Worm (Caenorhabditis elegans): ENCODE results near the gene F53B7.4.

The F53B7.4 gene

DNA sequence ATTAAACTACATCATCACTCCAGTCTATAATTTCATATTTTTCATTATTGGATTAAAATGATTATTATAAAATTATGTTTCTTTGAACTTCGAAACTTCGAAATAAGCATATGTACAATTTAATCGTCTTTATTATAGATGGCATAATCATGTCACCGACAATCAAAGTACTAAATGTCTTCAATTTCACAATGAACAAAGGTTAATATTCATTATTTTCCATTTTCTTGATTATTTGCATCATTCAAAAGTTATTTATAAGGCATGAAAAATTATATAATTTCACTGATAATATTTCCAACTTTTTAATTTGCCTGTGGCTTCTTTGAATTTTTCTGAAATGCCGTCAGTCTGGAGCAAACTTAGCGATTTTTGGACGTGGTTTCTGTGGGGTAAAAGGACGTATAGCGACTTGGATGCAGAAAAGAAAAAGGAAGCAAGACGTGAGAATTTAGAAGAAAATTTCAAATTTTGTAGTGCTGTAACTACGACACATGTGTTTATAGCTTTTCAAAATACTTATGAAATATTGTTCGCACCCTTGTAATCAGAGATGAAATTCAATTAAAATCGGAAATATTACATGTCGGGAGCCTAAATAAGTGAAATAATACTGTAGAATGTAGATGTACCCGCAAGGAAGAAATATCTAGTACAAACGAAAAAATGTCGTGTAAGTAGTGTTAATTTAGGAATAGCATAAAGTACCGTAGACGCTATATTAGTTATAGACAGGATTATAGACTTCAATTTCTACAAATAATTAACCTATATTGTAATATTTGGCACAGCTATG, 46.5 kb downstream of the F53B7.4 start, which contains the start of gene F17C11.13:
F17C11.13 (plus strand) TSS at position 243 of the 796 bp plus-strand sequence.
- TF ChIP-seq ama-1 (optimal IDR thresholded peaks at IDR 0.05) = no peak
- peak; percentile 59 for TF ChIP-seq elt-2 (tag; optimal IDR thresholded peaks at IDR 0.05)
- peak; percentile 32 for TF ChIP-seq pqm-1 (tag; optimal IDR thresholded peaks at IDR 0.05)

DNA sequence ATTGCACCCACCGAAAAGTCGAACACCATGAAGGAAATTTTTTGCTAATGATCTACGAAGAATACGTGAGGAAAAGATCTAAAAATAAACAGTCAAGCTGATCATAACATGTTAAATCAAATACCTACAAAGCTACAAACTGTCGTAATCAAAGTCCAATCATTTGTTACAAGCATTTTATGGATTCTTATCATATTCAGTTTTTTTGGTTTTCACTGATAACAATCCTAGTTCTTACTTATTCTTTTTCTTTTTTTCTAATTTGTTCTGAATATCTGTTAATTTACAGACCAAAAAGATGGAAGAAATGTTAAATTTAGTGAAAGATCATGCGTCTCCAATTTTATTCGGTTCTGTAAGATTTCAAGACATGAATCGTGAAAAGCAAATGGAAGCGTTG, 47.5 kb downstream of the F53B7.4 start, which contains the start of gene F17C11.6:
F17C11.6 (plus strand) TSS at position 290 of the 400 bp plus-strand sequence.
- peak; percentile 82 for TF ChIP-seq pqm-1 (tag; optimal IDR thresholded peaks at IDR 0.05)
- peak; percentile 70 for TF ChIP-seq elt-2 (tag; optimal IDR thresholded peaks at IDR 0.05)
- TF ChIP-seq jun-1 (tag; optimal IDR thresholded peaks at IDR 0.05) = no peak

DNA sequence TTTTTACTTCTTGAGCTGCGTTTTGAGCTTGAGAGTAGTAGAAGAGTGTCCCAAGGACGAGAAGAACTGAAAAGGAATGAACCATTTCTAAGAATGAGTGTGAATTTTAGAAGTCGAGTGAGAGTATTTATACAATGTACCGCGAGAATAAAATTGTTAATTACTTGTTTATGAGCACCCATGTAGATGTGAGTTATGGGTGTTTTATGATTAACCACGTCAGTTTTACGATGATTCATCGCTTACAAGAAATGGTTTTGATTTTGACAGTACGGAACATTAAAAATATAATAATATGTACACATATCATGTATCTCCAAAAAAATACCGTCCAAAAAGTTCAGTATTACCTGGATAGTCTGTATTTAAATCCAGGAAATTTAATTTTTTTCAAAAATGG, 48.0 kb downstream of the F53B7.4 start, which contains the start of gene clec-221:
clec-221 (minus strand) TSS at position 101 of the 400 bp plus-strand sequence.
- TF ChIP-seq R02D3.7 (tag; optimal IDR thresholded peaks at IDR 0.05) (no peak), nhr-43 (tag; optimal IDR thresholded peaks at IDR 0.05; ENCODE audit: poor library complexity, severe bottlenecking) (no peak), snpc-4 (tag; optimal IDR thresholded peaks at IDR 0.05) (no peak), nhr-28 (tag; optimal IDR thresholded peaks at IDR 0.05) (no peak), jun-1 (tag; optimal IDR thresholded peaks at IDR 0.05) (no peak), nhr-23 (tag; optimal IDR thresholded peaks at IDR 0.05) (no peak)

DNA sequence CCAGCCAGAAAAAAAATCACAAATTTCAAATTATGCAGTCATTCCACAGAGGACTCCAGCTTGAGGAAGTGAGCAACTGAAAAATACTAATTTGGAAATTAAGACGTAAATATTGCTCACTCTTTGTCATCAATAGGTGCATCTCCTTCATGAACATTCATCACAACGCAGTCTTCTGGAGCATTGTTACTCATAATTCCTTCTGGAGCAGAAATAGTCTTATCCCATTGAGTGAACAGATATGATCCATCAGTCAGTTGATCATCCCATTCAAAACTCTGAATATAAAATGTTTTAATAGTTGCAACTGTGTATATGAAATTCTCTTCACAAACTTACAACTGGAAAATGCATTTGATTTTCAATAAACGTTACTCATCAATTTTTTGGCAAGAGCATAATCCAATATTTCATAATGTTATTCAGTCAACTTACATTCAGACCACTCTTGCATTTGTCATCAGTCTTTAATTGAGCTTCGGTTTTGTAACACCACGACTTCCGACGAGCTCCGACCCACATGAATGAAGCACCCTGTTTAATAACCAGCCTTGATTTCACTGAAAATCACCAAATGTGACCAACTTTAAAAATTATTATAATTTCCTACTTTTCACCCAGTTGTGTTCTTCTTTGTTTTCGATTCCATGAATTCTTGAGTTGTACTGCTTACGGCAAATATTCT, 48.7 kb downstream of the F53B7.4 start:
- TF ChIP-seq nhr-76 (tag; optimal IDR thresholded peaks at IDR 0.05) (no peak), nhr-25 (tag; optimal IDR thresholded peaks at IDR 0.05) (peak; percentile 43), ZK546.5 (tag; optimal IDR thresholded peaks at IDR 0.05) (no peak), pha-4 (tag; optimal IDR thresholded peaks at IDR 0.05) (peak; percentile 16), nhr-77 (tag; optimal IDR thresholded peaks at IDR 0.05) (no peak), nhr-43 (tag; optimal IDR thresholded peaks at IDR 0.05; ENCODE audit: poor library complexity, severe bottlenecking) (peak; percentile 8), daf-12 (tag; optimal IDR thresholded peaks at IDR 0.05) (no peak), fos-1 (tag; optimal IDR thresholded peaks at IDR 0.05) (no peak), nhr-12 (tag; optimal IDR thresholded peaks at IDR 0.05) (no peak), elt-2 (tag; optimal IDR thresholded peaks at IDR 0.05) (no peak), ceh-82 (tag; optimal IDR thresholded peaks at IDR 0.05) (no peak), nhr-11 (tag; optimal IDR thresholded peaks at IDR 0.05) (no peak), lin-39 (tag; optimal IDR thresholded peaks at IDR 0.05) (no peak), zag-1 (tag; optimal IDR thresholded peaks at IDR 0.05) (no peak), lsy-12 (tag; optimal IDR thresholded peaks at IDR 0.05) (peak; percentile 36), sea-2 (GFP tag; optimal IDR thresholded peaks at IDR 0.05) (no peak), egl-27 (tag; optimal IDR thresholded peaks at IDR 0.05) (no peak), egl-5 (tag; optimal IDR thresholded peaks at IDR 0.05) (no peak), ceh-9 (tag; optimal IDR thresholded peaks at IDR 0.05) (no peak), ztf-4 (tag; optimal IDR thresholded peaks at IDR 0.05) (peak; percentile 13), ztf-11 (tag; optimal IDR thresholded peaks at IDR 0.05) (no peak), ama-1 (optimal IDR thresholded peaks at IDR 0.05) (peak; percentile 83), lin-15B (tag; optimal IDR thresholded peaks at IDR 0.05) (no peak), hmg-11 (tag; optimal IDR thresholded peaks at IDR 0.05) (no peak), nhr-28 (tag; optimal IDR thresholded peaks at IDR 0.05) (no peak), aly-2 (tag; optimal IDR thresholded peaks at IDR 0.05) (no peak), fkh-10 (GFP tag; optimal IDR thresholded peaks at IDR 0.05) (no peak), mml-1 (tag; optimal IDR thresholded peaks at IDR 0.05) (no peak), nhr-67 (tag; optimal IDR thresholded peaks at IDR 0.05) (no peak), ceh-16 (tag; optimal IDR thresholded peaks at IDR 0.05) (no peak), skn-1 (tag; optimal IDR thresholded peaks at IDR 0.05) (no peak), elt-1 (tag; optimal IDR thresholded peaks at IDR 0.05) (no peak), tbx-2 (tag; optimal IDR thresholded peaks at IDR 0.05) (peak; percentile 22), R02D3.7 (tag; optimal IDR thresholded peaks at IDR 0.05) (no peak), pqm-1 (tag; optimal IDR thresholded peaks at IDR 0.05) (no peak), snpc-4 (tag; optimal IDR thresholded peaks at IDR 0.05) (no peak), nhr-237 (tag; optimal IDR thresholded peaks at IDR 0.05) (no peak), elt-3 (tag; optimal IDR thresholded peaks at IDR 0.05) (no peak), unc-39 (tag; optimal IDR thresholded peaks at IDR 0.05) (no peak), fkh-2 (tag; optimal IDR thresholded peaks at IDR 0.05) (no peak), jun-1 (tag; optimal IDR thresholded peaks at IDR 0.05) (no peak), nfya-1 (tag; optimal IDR thresholded peaks at IDR 0.05; ENCODE audit: insufficient read depth) (no peak), mdl-1 (tag; optimal IDR thresholded peaks at IDR 0.05) (no peak)
